Worm (Caenorhabditis elegans): Measurements from ENCODE around the gene meg-2.

- no peak for TF ChIP-seq egrh-3 (GFP tag; IDR thresholded peaks at IDR 0.05)
- TF ChIP-seq bed-2 (GFP tag; IDR thresholded peaks at IDR 0.05), result no peak
- TF ChIP-seq ama-1 (optimal IDR thresholded peaks at IDR 0.05), result no peak
- TF ChIP-seq ama-1 (GFP tag; optimal IDR thresholded peaks at IDR 0.05), result no peak
- TF ChIP-seq B0035.1 (tag; optimal IDR thresholded peaks at IDR 0.05), result no peak
- TF ChIP-seq attf-3 (GFP tag; conservative IDR thresholded peaks at IDR 0.05), result no peak
- no peak for TF ChIP-seq akir-1 (GFP tag; optimal IDR thresholded peaks at IDR 0.05)
- no peak for TF ChIP-seq snpc-4 (GFP tag; optimal IDR thresholded peaks at IDR 0.05)
- TF ChIP-seq snpc-4 (tag; optimal IDR thresholded peaks at IDR 0.05), result no peak
- TF ChIP-seq D2030.7 (GFP tag; IDR thresholded peaks at IDR 0.05), result no peak
- no peak for TF ChIP-seq Y53G8AR.9 (GFP tag; conservative IDR thresholded peaks at IDR 0.05)
- no peak for TF ChIP-seq ztf-25 (GFP tag; IDR thresholded peaks at IDR 0.05)
- TF ChIP-seq nhr-179 (tag; optimal IDR thresholded peaks at IDR 0.05), result no peak
Measured at ce11 chrX:13959383-13959782, 33.5 kb upstream of the meg-2 start.

Measured in whole organism, young adult.